Worm (Caenorhabditis elegans): ENCODE data around the gene T26A8.3.

DNA sequence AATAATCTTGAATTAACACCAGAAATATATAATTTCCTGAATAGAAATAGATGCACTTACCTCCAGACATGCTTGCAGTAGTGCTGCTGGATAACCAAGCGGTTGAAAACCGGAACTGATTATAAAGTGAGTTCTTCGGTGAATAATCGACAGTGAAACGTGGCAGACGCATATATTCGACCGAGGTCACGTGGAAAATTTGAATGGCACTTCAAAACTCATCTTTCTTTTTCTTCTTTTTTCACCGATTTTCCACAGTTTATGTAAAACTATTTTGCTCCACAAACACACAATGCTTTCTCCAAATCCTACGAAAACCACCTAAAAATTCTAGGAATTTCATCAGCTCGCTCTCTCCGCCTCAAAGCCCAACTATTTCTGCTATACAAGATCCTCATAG, 33.8 kb upstream of the T26A8.3 start, which contains the start of gene ant-1.4:
- TF ChIP-seq unc-62 (GFP tag; optimal IDR thresholded peaks at IDR 0.05) = no peak
- no peak for TF ChIP-seq pqm-1 (tag; optimal IDR thresholded peaks at IDR 0.05)
- TF ChIP-seq ceh-9 (tag; optimal IDR thresholded peaks at IDR 0.05) = no peak
- no peak for TF ChIP-seq nhr-237 (tag; optimal IDR thresholded peaks at IDR 0.05)
- TF ChIP-seq nhr-25 (tag; optimal IDR thresholded peaks at IDR 0.05) = no peak
- no peak for TF ChIP-seq nhr-12 (tag; optimal IDR thresholded peaks at IDR 0.05)
- TF ChIP-seq daf-12 (tag; optimal IDR thresholded peaks at IDR 0.05) = no peak
- no peak for TF ChIP-seq ztf-11 (tag; optimal IDR thresholded peaks at IDR 0.05)
- TF ChIP-seq nhr-23 (tag; optimal IDR thresholded peaks at IDR 0.05) = no peak
